Fruit fly (Drosophila melanogaster): ENCODE data around the gene qjt.
A peak's percentile ranks its signal among the peaks of the same experiment; 100 is the strongest.

Gene qjt

dm6 chr3L:17496012-17496411 lies 17.1 kb downstream of the qjt start:
- TF ChIP-seq Mnt (GFP tag; optimal IDR thresholded peaks at IDR 0.05) = no peak

DNA sequence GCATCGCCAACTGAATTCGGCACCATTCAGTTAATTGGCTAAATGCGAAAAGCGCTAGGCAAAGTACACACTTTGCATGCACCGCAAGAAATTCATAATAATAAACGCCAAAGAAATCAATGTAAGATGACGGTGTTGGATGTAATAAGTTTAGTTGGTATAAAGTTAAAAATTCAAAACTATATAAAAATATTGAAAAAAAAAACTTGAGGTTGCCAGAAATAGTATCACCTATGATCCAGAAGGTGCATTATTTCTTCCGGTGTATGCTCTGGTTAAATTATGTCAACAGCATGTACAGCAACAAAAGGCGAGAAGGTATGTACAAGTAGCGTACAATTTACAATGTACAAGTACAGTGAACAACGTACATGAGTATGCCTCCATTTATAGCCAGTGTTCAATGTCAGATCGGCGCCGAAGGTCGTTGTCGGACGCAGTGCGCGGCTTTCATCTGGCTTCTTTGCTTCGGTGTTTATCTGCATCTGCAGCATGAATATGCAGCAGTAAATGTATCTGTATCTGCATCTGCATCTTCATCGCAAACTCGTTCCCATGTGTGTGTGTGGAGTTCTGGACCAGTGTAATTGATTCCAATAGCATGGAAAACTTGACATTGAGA lies 18.1 kb downstream of the qjt start:
- TF ChIP-seq Clk (GFP tag; optimal IDR thresholded peaks at IDR 0.05) = no peak
- no peak for TF ChIP-seq CG5204 (GFP tag; optimal IDR thresholded peaks at IDR 0.05)
- TF ChIP-seq Hr96 (GFP tag; optimal IDR thresholded peaks at IDR 0.05) = no peak
- TF ChIP-seq cic (GFP tag; optimal IDR thresholded peaks at IDR 0.05) = no peak
- TF ChIP-seq CG1620 (GFP tag; optimal IDR thresholded peaks at IDR 0.05) = no peak
- TF ChIP-seq CG14711 (tag; optimal IDR thresholded peaks at IDR 0.05) = no peak
- no peak for TF ChIP-seq Mnt (GFP tag; optimal IDR thresholded peaks at IDR 0.05)
- no peak for TF ChIP-seq CG11617 (GFP tag; optimal IDR thresholded peaks at IDR 0.05)
- no peak for TF ChIP-seq toe (GFP tag; optimal IDR thresholded peaks at IDR 0.05)
- TF ChIP-seq CG7045 (GFP tag; optimal IDR thresholded peaks at IDR 0.05) = no peak
- TF ChIP-seq kay (GFP tag; ENCODE audit: borderline replicate concordance) = no peak

- TF ChIP-seq CG7045 (GFP tag; optimal IDR thresholded peaks at IDR 0.05) = no peak
- no peak for TF ChIP-seq toe (GFP tag; optimal IDR thresholded peaks at IDR 0.05)
- TF ChIP-seq Crg-1 (GFP tag; optimal IDR thresholded peaks at IDR 0.05) = no peak
- no peak for TF ChIP-seq CG11617 (GFP tag; optimal IDR thresholded peaks at IDR 0.05)
- no peak for TF ChIP-seq CG7101 (tag; optimal IDR thresholded peaks at IDR 0.05)
- no peak for TF ChIP-seq ovo (GFP tag; optimal IDR thresholded peaks at IDR 0.05)
- TF ChIP-seq tj (GFP tag; optimal IDR thresholded peaks at IDR 0.05) = no peak
- TF ChIP-seq cic (GFP tag; optimal IDR thresholded peaks at IDR 0.05) = no peak
- no peak for TF ChIP-seq bab1 (GFP tag; optimal IDR thresholded peaks at IDR 0.05)
- TF ChIP-seq pad (GFP tag; optimal IDR thresholded peaks at IDR 0.05) = no peak
- no peak for TF ChIP-seq CG14711 (tag; optimal IDR thresholded peaks at IDR 0.05)
- TF ChIP-seq CG1620 (GFP tag; optimal IDR thresholded peaks at IDR 0.05) = no peak
- no peak for TF ChIP-seq Clk (GFP tag; optimal IDR thresholded peaks at IDR 0.05)
- TF ChIP-seq CG33017 (tag; optimal IDR thresholded peaks at IDR 0.05) = no peak
- TF ChIP-seq CG12768 (GFP tag; optimal IDR thresholded peaks at IDR 0.05) = no peak
- no peak for TF ChIP-seq kay (GFP tag; ENCODE audit: borderline replicate concordance)
- no peak for TF ChIP-seq Mnt (GFP tag; optimal IDR thresholded peaks at IDR 0.05)
- no peak for TF ChIP-seq cnc (optimal IDR thresholded peaks at IDR 0.05)
Observed at dm6 chr3L:17497969-17498368, 19.1 kb downstream of the qjt start.

dm6 chr3L:17498952-17499710 lies 20.2 kb downstream of the qjt start:
- TF ChIP-seq ovo (GFP tag; optimal IDR thresholded peaks at IDR 0.05) (no peak), CG1620 (GFP tag; optimal IDR thresholded peaks at IDR 0.05) (no peak), CG12768 (GFP tag; optimal IDR thresholded peaks at IDR 0.05) (no peak), CG14711 (tag; optimal IDR thresholded peaks at IDR 0.05) (no peak), toe (GFP tag; optimal IDR thresholded peaks at IDR 0.05) (no peak), CG7101 (tag; optimal IDR thresholded peaks at IDR 0.05) (no peak), CG7045 (GFP tag; optimal IDR thresholded peaks at IDR 0.05) (no peak), Mnt (GFP tag; optimal IDR thresholded peaks at IDR 0.05) (no peak), cic (GFP tag; optimal IDR thresholded peaks at IDR 0.05) (no peak), cnc (optimal IDR thresholded peaks at IDR 0.05) (no peak), CG11617 (GFP tag; optimal IDR thresholded peaks at IDR 0.05) (no peak), CG33017 (tag; optimal IDR thresholded peaks at IDR 0.05) (no peak), bab1 (GFP tag; optimal IDR thresholded peaks at IDR 0.05) (no peak), Clk (GFP tag; optimal IDR thresholded peaks at IDR 0.05) (no peak), Hr96 (GFP tag; optimal IDR thresholded peaks at IDR 0.05) (no peak)

dm6 chr3L:17500315-17500985 lies 21.6 kb downstream of the qjt start:
- TF ChIP-seq CG5204 (GFP tag; optimal IDR thresholded peaks at IDR 0.05) (no peak), kay (GFP tag; ENCODE audit: borderline replicate concordance) (peak; percentile 20), tj (GFP tag; optimal IDR thresholded peaks at IDR 0.05) (peak; percentile 15), pad (GFP tag; optimal IDR thresholded peaks at IDR 0.05) (no peak)

- TF ChIP-seq CG1620 (GFP tag; optimal IDR thresholded peaks at IDR 0.05) (no peak), kay (GFP tag; ENCODE audit: borderline replicate concordance) (no peak), CG14711 (tag; optimal IDR thresholded peaks at IDR 0.05) (no peak), CG7045 (GFP tag; optimal IDR thresholded peaks at IDR 0.05) (no peak), CG11617 (GFP tag; optimal IDR thresholded peaks at IDR 0.05) (no peak), cnc (optimal IDR thresholded peaks at IDR 0.05) (no peak), Clk (GFP tag; optimal IDR thresholded peaks at IDR 0.05) (no peak), CG12768 (GFP tag; optimal IDR thresholded peaks at IDR 0.05) (no peak), tj (GFP tag; optimal IDR thresholded peaks at IDR 0.05) (no peak), toe (GFP tag; optimal IDR thresholded peaks at IDR 0.05) (no peak), Crg-1 (GFP tag; optimal IDR thresholded peaks at IDR 0.05) (no peak), CG7101 (tag; optimal IDR thresholded peaks at IDR 0.05) (no peak), pad (GFP tag; optimal IDR thresholded peaks at IDR 0.05) (no peak), cic (GFP tag; optimal IDR thresholded peaks at IDR 0.05) (no peak), CG5204 (GFP tag; optimal IDR thresholded peaks at IDR 0.05) (no peak), Mnt (GFP tag; optimal IDR thresholded peaks at IDR 0.05) (no peak), ovo (GFP tag; optimal IDR thresholded peaks at IDR 0.05) (no peak), bab1 (GFP tag; optimal IDR thresholded peaks at IDR 0.05) (no peak), Hr96 (GFP tag; optimal IDR thresholded peaks at IDR 0.05) (no peak), CG33017 (tag; optimal IDR thresholded peaks at IDR 0.05) (no peak)
Observed at dm6 chr3L:17502235-17502634, 23.3 kb downstream of the qjt start.

Data from whole organism, adult.